Fruit fly (Drosophila melanogaster) whole organism, embryonic: ENCODE results near the gene SerRS.
A peak's percentile ranks its signal among the peaks of the same experiment; 100 is the strongest.

Experiments used
- Atf-2 ChIP-seq: fragments of 200-800 bp; sonication (Bioruptor generic); optimal IDR thresholded peaks from 2 replicates; lab custom pipeline; 2016; ENCODE audit warnings: missing biosample characterization, missing genetic modification characterization
- Atf3 ChIP-seq: fragments of 200-800 bp; sonication (Bioruptor generic); optimal IDR thresholded peaks from 3 replicates; lab custom pipeline; 2016; ENCODE audit warnings: missing biosample characterization, missing genetic modification characterization
- CG10209 ChIP-seq: fragments of 200-800 bp; sonication (Bioruptor generic); optimal IDR thresholded peaks from 3 replicates; lab custom pipeline; 2017; ENCODE audit warnings: missing biosample characterization, mild to moderate bottlenecking, missing genetic modification characterization, missing genetic modification reagents
- CG10565 ChIP-seq: fragments of 200-800 bp; sonication (Bioruptor generic); optimal IDR thresholded peaks from 3 replicates; lab custom pipeline; 2016; ENCODE audit warnings: missing biosample characterization, mild to moderate bottlenecking, missing genetic modification characterization
- CG1233 ChIP-seq: fragments of 200-800 bp; sonication (Bioruptor generic); optimal IDR thresholded peaks from 4 replicates; lab custom pipeline; 2018; ENCODE audit warnings: missing biosample characterization, mild to moderate bottlenecking, missing genetic modification characterization
- CG12744 ChIP-seq: fragments of 200-800 bp; sonication (Bioruptor generic); optimal IDR thresholded peaks from 2 replicates; lab custom pipeline; 2016; ENCODE audit warnings: missing biosample characterization, missing genetic modification characterization
- CG13296 ChIP-seq: fragments of 200-800 bp; sonication (Bioruptor generic); optimal IDR thresholded peaks from 3 replicates; lab custom pipeline; 2018; ENCODE audit warnings: missing biosample characterization, mild to moderate bottlenecking, missing genetic modification characterization
- CG13424 ChIP-seq: fragments of 200-800 bp; sonication (Bioruptor generic); optimal IDR thresholded peaks from 2 replicates; lab custom pipeline; 2019; ENCODE audit warnings: missing biosample characterization, mild to moderate bottlenecking, missing genetic modification characterization, moderate library complexity
- CG14710 ChIP-seq: fragments of 200-800 bp; sonication (Bioruptor generic); optimal IDR thresholded peaks from 3 replicates; lab custom pipeline; 2019; ENCODE audit warnings: missing biosample characterization, mild to moderate bottlenecking, missing genetic modification characterization, moderate library complexity
- CG15011 ChIP-seq: fragments of 200-800 bp; sonication (Bioruptor generic); optimal IDR thresholded peaks from 3 replicates; lab custom pipeline; 2018; ENCODE audit warnings: missing biosample characterization, mild to moderate bottlenecking, missing genetic modification characterization
- CG15601 ChIP-seq: fragments of 200-800 bp; sonication (Bioruptor generic); optimal IDR thresholded peaks from 3 replicates; lab custom pipeline; 2019; ENCODE audit warnings: missing biosample characterization, mild to moderate bottlenecking, missing genetic modification characterization, moderate library complexity
- CG18476 ChIP-seq: fragments of 200-800 bp; sonication (Bioruptor generic); optimal IDR thresholded peaks from 2 replicates; lab custom pipeline; 2016; ENCODE audit warnings: missing biosample characterization, mild to moderate bottlenecking, missing genetic modification characterization
- CG33557 ChIP-seq: fragments of 200-800 bp; sonication (Bioruptor generic); optimal IDR thresholded peaks from 2 replicates; lab custom pipeline; 2019; ENCODE audit warnings: missing biosample characterization, mild to moderate bottlenecking, missing genetic modification characterization, moderate library complexity
- CG42726 ChIP-seq: fragments of 200-800 bp; sonication (Bioruptor generic); IDR thresholded peaks from 2 replicates; pipeline ENCODE4 v1.3.6; 2022; ENCODE audit warnings: missing biosample characterization, missing genetic modification characterization; ENCODE audit not compliant: partially characterized antibody
- CG4328 ChIP-seq: fragments of 200-800 bp; sonication (Bioruptor generic); optimal IDR thresholded peaks from 3 replicates; lab custom pipeline; 2017; ENCODE audit warnings: missing biosample characterization, missing genetic modification reagents, missing genetic modification characterization
- CG43689 ChIP-seq: fragments of 200-800 bp; sonication (Bioruptor generic); IDR thresholded peaks from 2 replicates; pipeline ENCODE4 v1.3.6; 2022; ENCODE audit warnings: missing biosample characterization, missing genetic modification characterization
- CG4424 ChIP-seq: fragments of 200-800 bp; sonication (Bioruptor generic); optimal IDR thresholded peaks from 3 replicates; lab custom pipeline; 2016; ENCODE audit warnings: missing biosample characterization, missing genetic modification characterization
- CG6689 ChIP-seq: fragments of 200-800 bp; sonication (Bioruptor generic); IDR thresholded peaks from 2 replicates; pipeline ENCODE4 v1.3.6; 2022; ENCODE audit warnings: missing biosample characterization, missing genetic modification characterization
- CG6813 ChIP-seq: fragments of 200-800 bp; sonication (Bioruptor generic); optimal IDR thresholded peaks from 2 replicates; lab custom pipeline; 2017; ENCODE audit warnings: missing biosample characterization, missing genetic modification characterization, mild to moderate bottlenecking, moderate library complexity, missing genetic modification reagents
- CG6854 ChIP-seq: fragments of 200-800 bp; sonication (Bioruptor generic); optimal IDR thresholded peaks from 3 replicates; lab custom pipeline; 2017; ENCODE audit warnings: missing biosample characterization, mild to moderate bottlenecking, missing genetic modification characterization
- CG7745 ChIP-seq: fragments of 200-800 bp; sonication (Bioruptor generic); optimal IDR thresholded peaks from 2 replicates; lab custom pipeline; 2018; ENCODE audit warnings: missing biosample characterization, mild to moderate bottlenecking, missing genetic modification characterization, moderate library complexity
- CG7786 ChIP-seq: fragments of 200-800 bp; sonication (Bioruptor generic); optimal IDR thresholded peaks from 2 replicates; lab custom pipeline; 2016; ENCODE audit warnings: missing biosample characterization, missing genetic modification characterization
- CG8290 ChIP-seq, 3 experiments: fragments of 200-800 bp; sonication (Bioruptor generic); optimal IDR thresholded peaks; 2 replicates each; lab custom pipeline; 2016 to 2019; ENCODE audit warnings: missing biosample characterization in 3 of 3, missing genetic modification characterization in 3 of 3, mild to moderate bottlenecking in 2 of 3, moderate library complexity in 1 of 3
- CG8924 ChIP-seq: fragments of 200-800 bp; optimal IDR thresholded peaks from 3 replicates; lab custom pipeline; 2019; ENCODE audit warnings: missing biosample characterization, mild to moderate bottlenecking, missing genetic modification characterization, moderate library complexity
- CkIIα-i1 ChIP-seq: fragments of 200-800 bp; sonication (Bioruptor generic); IDR thresholded peaks from 2 replicates; pipeline ENCODE4 v1.3.6; 2022; ENCODE audit warnings: missing biosample characterization, missing genetic modification characterization
- CoRest ChIP-seq: fragments of 200-800 bp; sonication (Bioruptor generic); optimal IDR thresholded peaks from 3 replicates; lab custom pipeline; 2018; ENCODE audit warnings: missing biosample characterization, mild to moderate bottlenecking, missing genetic modification characterization, moderate library complexity
- Doc2 ChIP-seq: fragments of 200-800 bp; sonication (Bioruptor generic); IDR thresholded peaks from 2 replicates; pipeline ENCODE4 v1.3.6; 2022; ENCODE audit warnings: missing biosample characterization, missing genetic modification characterization
- HmgD ChIP-seq: fragments of 200-800 bp; sonication (Bioruptor generic); optimal IDR thresholded peaks from 3 replicates; lab custom pipeline; 2016; ENCODE audit warnings: missing biosample characterization, missing genetic modification characterization
- Hsf ChIP-seq: fragments of 200-800 bp; sonication (Bioruptor generic); optimal IDR thresholded peaks from 3 replicates; lab custom pipeline; 2016; ENCODE audit warnings: missing biosample characterization, missing genetic modification characterization
- MESR4 ChIP-seq: fragments of 200-800 bp; sonication (Bioruptor generic); optimal IDR thresholded peaks from 2 replicates; lab custom pipeline; 2018; ENCODE audit warnings: missing biosample characterization, mild to moderate bottlenecking, missing genetic modification characterization, moderate library complexity
- Mes4 ChIP-seq: fragments of 200-800 bp; sonication (Bioruptor generic); optimal IDR thresholded peaks from 2 replicates; lab custom pipeline; 2016; ENCODE audit warnings: missing biosample characterization, missing genetic modification characterization
- NC2α ChIP-seq: fragments of 200-800 bp; sonication (Bioruptor generic); optimal IDR thresholded peaks from 2 replicates; lab custom pipeline; 2016; ENCODE audit warnings: missing biosample characterization, missing genetic modification characterization
- Nf-YA ChIP-seq: fragments of 200-800 bp; sonication (Bioruptor generic); IDR thresholded peaks from 2 replicates; pipeline ENCODE4 v1.3.6; 2022; ENCODE audit warnings: missing biosample characterization, missing genetic modification characterization
- Opbp ChIP-seq: fragments of 200-800 bp; sonication (Bioruptor generic); IDR thresholded peaks from 3 replicates; pipeline ENCODE4 v1.3.6; 2022; ENCODE audit warnings: missing biosample characterization, missing genetic modification characterization; ENCODE audit not compliant: partially characterized antibody
- Ssrp ChIP-seq: fragments of 200-800 bp; sonication (Bioruptor generic); optimal IDR thresholded peaks from 2 replicates; lab custom pipeline; 2018; ENCODE audit warnings: missing biosample characterization, mild to moderate bottlenecking, missing genetic modification characterization, moderate library complexity
- Usf ChIP-seq: fragments of 200-800 bp; sonication (Bioruptor generic); optimal IDR thresholded peaks from 2 replicates; lab custom pipeline; 2017; ENCODE audit warnings: missing genotype, missing biosample characterization, missing genetic modification characterization
- bowl ChIP-seq: fragments of 200-800 bp; sonication (Bioruptor generic); IDR thresholded peaks from 2 replicates; pipeline ENCODE4 v1.3.6; 2022; ENCODE audit warnings: missing biosample characterization, missing genetic modification characterization
- dati ChIP-seq: fragments of 200-800 bp; sonication (Bioruptor generic); IDR thresholded peaks from 2 replicates; pipeline ENCODE4 v1.3.6; 2022; ENCODE audit warnings: missing biosample characterization, missing genetic modification characterization
- disco-r ChIP-seq: fragments of 200-800 bp; sonication (Bioruptor generic); optimal IDR thresholded peaks from 2 replicates; lab custom pipeline; 2016; ENCODE audit warnings: missing biosample characterization, missing genetic modification characterization
- gsb ChIP-seq: fragments of 200-800 bp; sonication (Bioruptor generic); IDR thresholded peaks from 2 replicates; pipeline ENCODE4 v1.3.6; 2022; ENCODE audit warnings: missing biosample characterization, missing genetic modification characterization
- her ChIP-seq: fragments of 200-800 bp; sonication (Bioruptor generic); optimal IDR thresholded peaks from 2 replicates; lab custom pipeline; 2016; ENCODE audit warnings: missing biosample characterization, missing genetic modification characterization
- kay ChIP-seq: fragments of 200-800 bp; sonication (Bioruptor generic); optimal IDR thresholded peaks from 2 replicates; lab custom pipeline; 2016; ENCODE audit warnings: missing biosample characterization, missing genetic modification characterization
- pum ChIP-seq: fragments of 200-800 bp; sonication (Bioruptor generic); optimal IDR thresholded peaks from 2 replicates; lab custom pipeline; 2016; ENCODE audit warnings: missing biosample characterization, missing genetic modification characterization
- scrt ChIP-seq: fragments of 200-800 bp; sonication (Bioruptor generic); optimal IDR thresholded peaks from 2 replicates; lab custom pipeline; 2018; ENCODE audit warnings: missing biosample characterization, mild to moderate bottlenecking, missing genetic modification characterization, moderate library complexity
- sna ChIP-seq: fragments of 200-800 bp; sonication (Bioruptor generic); IDR thresholded peaks from 2 replicates; pipeline ENCODE4 v1.3.6; 2022; ENCODE audit warnings: missing biosample characterization, missing genetic modification characterization; ENCODE audit not compliant: partially characterized antibody
- sob ChIP-seq: fragments of 200-800 bp; sonication (Bioruptor generic); IDR thresholded peaks from 2 replicates; pipeline ENCODE4 v1.3.6; 2022; ENCODE audit warnings: missing biosample characterization, missing genetic modification characterization
- ttk ChIP-seq: fragments of 200-800 bp; sonication (Bioruptor generic); IDR thresholded peaks from 2 replicates; pipeline ENCODE4 v2.1.2; 2022; ENCODE audit warnings: missing biosample characterization, missing genetic modification characterization
- tup ChIP-seq: fragments of 200-800 bp; sonication (Bioruptor generic); optimal IDR thresholded peaks from 2 replicates; lab custom pipeline; 2016; ENCODE audit warnings: missing biosample characterization, mild to moderate bottlenecking, missing genetic modification characterization, moderate library complexity
- unpg ChIP-seq: fragments of 200-800 bp; sonication (Bioruptor generic); optimal IDR thresholded peaks from 3 replicates; lab custom pipeline; 2018; ENCODE audit warnings: missing biosample characterization, mild to moderate bottlenecking, missing genetic modification characterization, moderate library complexity
- vnd ChIP-seq: fragments of 200-800 bp; sonication (Bioruptor generic); IDR thresholded peaks from 3 replicates; pipeline ENCODE4 v1.3.6; 2022; ENCODE audit warnings: missing biosample characterization, missing genetic modification characterization; ENCODE audit not compliant: partially characterized antibody

The SerRS gene

dm6 chr2L:3003399-3003798 is 33.8 kb downstream of the SerRS start (continued):
- TF ChIP-seq sob (GFP tag; lab: Robert Waterston, UW) (no peak), CG43689 (GFP tag; lab: Robert Waterston, UW) (no peak), CG14710 (tag; lab: Kevin White, UChicago) (peak; percentile 15), Hsf (no peak), Doc2 (no peak), CG4424 (GFP tag; lab: Kevin White, UChicago) (no peak), CG8924 (tag; lab: Kevin White, UChicago) (peak; percentile 65), CG6689 (GFP tag; lab: Robert Waterston, UW) (peak; percentile 38; the same call in 1 of the 2 replicates), Mes4 (GFP tag; lab: Kevin White, UChicago) (no peak), pum (GFP tag; lab: Kevin White, UChicago) (peak; percentile 20), tup (GFP tag; lab: Kevin White, UChicago) (no peak), bowl (no peak), sna (GFP tag; lab: Robert Waterston, UW) (no peak), CG42726 (GFP tag; lab: Robert Waterston, UW) (no peak), Opbp (no peak), CG6854 (GFP tag; lab: Kevin White, UChicago) (no peak), MESR4 (no peak), CG7745 (tag; lab: Kevin White, UChicago) (no peak), Atf3 (GFP tag; lab: Kevin White, UChicago) (no peak), CG8290 (GFP tag; optimal IDR thresholded peaks at IDR 0.05; lab: Kevin White, UChicago) (no peak), CG8290 (tag; optimal IDR thresholded peaks at IDR 0.05; lab: Kevin White, UChicago) (peak in 1 of 2 experiments; percentile 61), NC2α (GFP tag; lab: Kevin White, UChicago) (no peak), scrt (no peak), CG6813 (GFP tag; lab: Kevin White, UChicago) (peak; percentile 23), unpg (peak; percentile 69), ttk (GFP tag; lab: Robert Waterston, UW) (peak; percentile 14; the same call in 1 of the 2 replicates), her (GFP tag; lab: Kevin White, UChicago) (no peak), Atf-2 (GFP tag; lab: Kevin White, UChicago) (no peak), CG33557 (GFP tag; lab: Kevin White, UChicago) (no peak), vnd (GFP tag; lab: Robert Waterston, UW) (no peak), Usf (GFP tag; lab: Kevin White, UChicago) (no peak), dati (GFP tag; lab: Robert Waterston, UW) (no peak), CG1233 (GFP tag; lab: Kevin White, UChicago) (peak; percentile 56), CG13296 (GFP tag; lab: Kevin White, UChicago) (peak; percentile 5), gsb (no peak), CG12744 (GFP tag; lab: Kevin White, UChicago) (no peak), CG7786 (GFP tag; lab: Kevin White, UChicago) (no peak), CG4328 (GFP tag; lab: Kevin White, UChicago) (no peak), CG13424 (tag; lab: Kevin White, UChicago) (peak; percentile 64), CG10209 (GFP tag; lab: Kevin White, UChicago) (peak; percentile 40), Nf-YA (GFP tag; lab: Robert Waterston, UW) (peak; percentile 50; the same call in 1 of the 2 replicates), CoRest (peak; percentile 54), CG18476 (GFP tag; lab: Kevin White, UChicago) (peak; percentile 4), CG15011 (GFP tag; lab: Kevin White, UChicago) (no peak), Ssrp (tag; lab: Kevin White, UChicago) (peak; percentile 50), disco-r (GFP tag; lab: Kevin White, UChicago) (no peak), CG15601 (tag; lab: Kevin White, UChicago) (peak; percentile 64), CkIIα-i1 (no peak), CG10565 (GFP tag; lab: Kevin White, UChicago) (no peak), HmgD (GFP tag; lab: Kevin White, UChicago) (no peak), kay (no peak)
